Worm (Caenorhabditis elegans) whole organism, mixed stage, embryonic: Measurements from ENCODE around the gene F11C1.10.

Experiments
- M03D4.4 ChIP-seq: sonication (generic microtip); optimal IDR thresholded peaks from 2 replicates; lab custom pipeline; 2017; ENCODE audit warnings: mild to moderate bottlenecking, missing genetic modification characterization, missing compliant biosample characterization
- blmp-1 ChIP-seq: fragments of 150-350 bp; optimal IDR thresholded peaks from 2 replicates; lab custom pipeline; 2014; ENCODE audit warnings: missing biosample characterization, missing genetic modification characterization
- ces-1 ChIP-seq: fragments of 150-350 bp; optimal IDR thresholded peaks from 2 replicates; lab custom pipeline; 2014; ENCODE audit warnings: missing biosample characterization, missing genetic modification reagents, missing genetic modification characterization
- drap-1 ChIP-seq: fragments of 200-800 bp; sonication (Bioruptor generic); optimal IDR thresholded peaks from 3 replicates; lab custom pipeline; 2018; ENCODE audit warnings: mild to moderate bottlenecking, missing genetic modification characterization, missing compliant biosample characterization
- lsy-2 ChIP-seq: fragments of 150-350 bp; optimal IDR thresholded peaks from 2 replicates; lab custom pipeline; 2014; ENCODE audit warnings: missing biosample characterization, missing genetic modification characterization
- mep-1 ChIP-seq: fragments of 150-350 bp; optimal IDR thresholded peaks from 2 replicates; lab custom pipeline; 2017; ENCODE audit warnings: missing biosample characterization, missing genetic modification reagents, missing genetic modification characterization, inconsistent platforms
- mls-2 ChIP-seq: sonication (generic microtip); optimal IDR thresholded peaks from 2 replicates; lab custom pipeline; 2016; ENCODE audit warnings: mild to moderate bottlenecking, missing genetic modification characterization, moderate library complexity, missing compliant biosample characterization
- nhr-237 ChIP-seq: fragments of 150-350 bp; optimal IDR thresholded peaks from 2 replicates; lab custom pipeline; 2014; ENCODE audit warnings: missing biosample characterization, missing genetic modification characterization
- nhr-76 ChIP-seq: sonication (generic microtip); optimal IDR thresholded peaks from 2 replicates; lab custom pipeline; 2017; ENCODE audit warnings: missing biosample characterization, missing genetic modification characterization
- unc-39 ChIP-seq: fragments of 150-350 bp; optimal IDR thresholded peaks from 2 replicates; lab custom pipeline; 2014; ENCODE audit warnings: missing biosample characterization, missing genetic modification characterization
- unc-62 ChIP-seq: fragments of 150-350 bp; optimal IDR thresholded peaks from 2 replicates; lab custom pipeline; 2014; ENCODE audit warnings: missing biosample characterization, missing genetic modification reagents, missing genetic modification characterization

DNA sequence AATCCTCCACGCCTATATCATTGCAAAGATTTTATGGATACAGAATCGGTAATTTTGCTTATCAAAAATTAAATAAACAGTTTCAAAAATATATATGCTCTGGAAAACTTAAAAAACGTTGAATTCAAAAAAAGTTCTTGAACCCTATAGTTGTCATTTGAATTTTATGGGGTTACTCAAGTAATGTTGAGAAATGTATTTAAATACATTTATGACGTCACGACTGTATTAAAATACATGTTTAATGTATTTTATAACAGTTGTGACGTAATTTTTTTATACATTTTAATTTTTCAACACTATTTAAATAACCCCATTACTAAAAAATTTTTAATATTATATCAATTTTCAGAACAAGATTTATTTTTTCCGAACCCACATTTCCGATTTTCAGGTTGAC is 19.3 kb downstream of the F11C1.10 start:
- TF ChIP-seq mls-2 (tag; lab: Kevin White, UChicago) = no peak
- TF ChIP-seq mep-1 (tag; lab: Kevin White, UChicago) = no peak
- no peak for TF ChIP-seq M03D4.4 (tag; lab: Kevin White, UChicago)
- TF ChIP-seq blmp-1 (tag; lab: Kevin White, UChicago) = no peak
- no peak for TF ChIP-seq nhr-76 (tag; lab: Kevin White, UChicago)
- TF ChIP-seq nhr-237 (tag; lab: Kevin White, UChicago) = no peak
- TF ChIP-seq drap-1 = no peak
- TF ChIP-seq unc-39 (tag; lab: Kevin White, UChicago) = no peak
- no peak for TF ChIP-seq lsy-2 (tag; lab: Kevin White, UChicago)
- no peak for TF ChIP-seq unc-62 (GFP tag; lab: Kevin White, UChicago)
- TF ChIP-seq ces-1 = no peak
